Fruit fly (Drosophila melanogaster): ENCODE data around the gene RpL23A.

The RpL23A gene

DNA sequence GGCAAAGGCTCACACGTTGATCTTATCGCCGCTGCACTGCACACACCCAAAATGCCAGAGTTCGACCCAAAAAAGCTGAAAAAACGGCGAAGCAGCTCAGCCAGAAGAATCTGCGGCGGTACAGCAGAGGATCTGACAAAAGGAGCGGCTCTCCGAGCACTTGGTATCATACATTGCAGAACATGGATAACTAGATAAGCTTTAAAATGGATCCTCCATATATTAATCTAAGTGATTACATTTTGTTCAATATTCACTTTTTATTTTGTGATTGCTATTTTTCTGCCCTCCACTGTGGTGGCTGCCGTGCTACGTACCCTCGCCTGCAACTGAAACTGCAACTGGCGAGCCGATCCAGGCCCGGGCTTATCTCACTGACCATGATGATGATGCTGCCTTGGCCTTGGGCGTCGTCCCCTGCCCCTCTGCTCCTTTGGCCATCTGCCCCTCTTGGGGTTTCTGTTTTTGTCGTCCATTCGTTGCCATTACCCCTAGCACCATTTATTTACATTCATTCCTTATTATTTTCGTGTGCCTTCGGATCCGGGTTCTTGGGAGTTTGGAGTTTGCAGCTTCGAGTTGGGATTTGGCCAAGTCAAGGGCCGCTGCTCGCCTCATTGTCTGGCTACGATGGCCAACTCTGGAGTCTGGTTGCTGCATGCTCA lies 23.8 kb upstream of the RpL23A start (continued):
- TF ChIP-seq Sox15 (GFP tag; optimal IDR thresholded peaks at IDR 0.05) (peak; percentile 85), Lpt (GFP tag; optimal IDR thresholded peaks at IDR 0.05) (peak; percentile 77), salr (GFP tag; optimal IDR thresholded peaks at IDR 0.05) (peak; percentile 73 to 83), dac (GFP tag; optimal IDR thresholded peaks at IDR 0.05) (peak; percentile 43), CG3032 (tag; optimal IDR thresholded peaks at IDR 0.05) (peak; percentile 84), CG8632 (GFP tag; optimal IDR thresholded peaks at IDR 0.05) (peak; percentile 88), Ets96B (tag; optimal IDR thresholded peaks at IDR 0.05) (peak; percentile 84), CG10631 (GFP tag; optimal IDR thresholded peaks at IDR 0.05) (peak; percentile 91), lz (GFP tag; optimal IDR thresholded peaks at IDR 0.05) (peak; percentile 90)

dm6 chr3L:1690727-1691413 lies 22.4 kb upstream of the RpL23A start:
- TF ChIP-seq achi (GFP tag; optimal IDR thresholded peaks at IDR 0.05) (peak; percentile 78), CG34406 (GFP tag; optimal IDR thresholded peaks at IDR 0.05) (peak; percentile 51), Smox (GFP tag; optimal IDR thresholded peaks at IDR 0.05) (peak; percentile 44), Ets21C (GFP tag; optimal IDR thresholded peaks at IDR 0.05) (peak; percentile 14), CG31627 (GFP tag; optimal IDR thresholded peaks at IDR 0.05) (peak; percentile 61), svp (GFP tag) (peak; percentile 78), dsx (GFP tag; optimal IDR thresholded peaks at IDR 0.05; ENCODE audit: poor library complexity, severe bottlenecking) (peak; percentile 75), CG3919 (GFP tag; optimal IDR thresholded peaks at IDR 0.05) (peak; percentile 87), CG11294 (GFP tag; IDR thresholded peaks at IDR 0.05) (peak; percentile 45; the same call in 1 of the 2 replicates), Eip93F (GFP tag; optimal IDR thresholded peaks at IDR 0.05) (no peak), CG6808 (GFP tag; optimal IDR thresholded peaks at IDR 0.05) (peak; percentile 83), Sox102F (GFP tag; optimal IDR thresholded peaks at IDR 0.05) (peak; percentile 27), topi (GFP tag; optimal IDR thresholded peaks at IDR 0.05) (peak; percentile 72), dac (GFP tag; optimal IDR thresholded peaks at IDR 0.05) (peak; percentile 18), eg (GFP tag; IDR thresholded peaks at IDR 0.05) (peak; percentile 85), Met (GFP tag; optimal IDR thresholded peaks at IDR 0.05) (peak; percentile 65), CG3032 (tag; optimal IDR thresholded peaks at IDR 0.05) (peak; percentile 78), Hr38 (GFP tag; optimal IDR thresholded peaks at IDR 0.05) (no peak), CG8632 (GFP tag; optimal IDR thresholded peaks at IDR 0.05) (peak; percentile 48), CG9139 (GFP tag; optimal IDR thresholded peaks at IDR 0.05) (peak; percentile 67), spab (GFP tag; optimal IDR thresholded peaks at IDR 0.05) (peak; percentile 81), CG11762 (GFP tag; optimal IDR thresholded peaks at IDR 0.05; ENCODE audit: insufficient read depth) (peak; percentile 68), cyc (GFP tag; optimal IDR thresholded peaks at IDR 0.05) (peak; percentile 78), CG32006 (GFP tag; optimal IDR thresholded peaks at IDR 0.05) (peak; percentile 81), CG15336 (GFP tag; IDR thresholded peaks at IDR 0.05) (peak; percentile 75), CG7368 (GFP tag; optimal IDR thresholded peaks at IDR 0.05) (peak; percentile 72), fkh (GFP tag; optimal IDR thresholded peaks at IDR 0.05) (peak; percentile 80), CG8319 (GFP tag; optimal IDR thresholded peaks at IDR 0.05) (peak; percentile 60), Sox14 (GFP tag; optimal IDR thresholded peaks at IDR 0.05) (peak; percentile 75), Blimp-1 (GFP tag; optimal IDR thresholded peaks at IDR 0.05) (peak; percentile 20), pdm3 (GFP tag; optimal IDR thresholded peaks at IDR 0.05) (peak; percentile 66), Eip75B (GFP tag; optimal IDR thresholded peaks at IDR 0.05) (peak; percentile 80), lz (GFP tag; optimal IDR thresholded peaks at IDR 0.05) (peak; percentile 52), Hr39 (GFP tag; optimal IDR thresholded peaks at IDR 0.05) (peak; percentile 66), salr (GFP tag; optimal IDR thresholded peaks at IDR 0.05) (peak; percentile 55 to 73), CG6792 (GFP tag; optimal IDR thresholded peaks at IDR 0.05) (peak; percentile 59), Lpt (GFP tag; optimal IDR thresholded peaks at IDR 0.05) (peak; percentile 39), ss (GFP tag; optimal IDR thresholded peaks at IDR 0.05) (peak; percentile 77 to 83), Gug (GFP tag; IDR thresholded peaks at IDR 0.05) (peak; percentile 72), CG4318 (GFP tag; optimal IDR thresholded peaks at IDR 0.05) (peak; percentile 64), CG1621 (tag; optimal IDR thresholded peaks at IDR 0.05) (peak; percentile 51), CG10669 (GFP tag; optimal IDR thresholded peaks at IDR 0.05) (peak; percentile 81), CG8119 (GFP tag; IDR thresholded peaks at IDR 0.05) (peak; percentile 75)

Measured in whole organism, prepupa.